Worm (Caenorhabditis elegans): ENCODE data around the gene rimb-1.

rimb-1 gene

DNA sequence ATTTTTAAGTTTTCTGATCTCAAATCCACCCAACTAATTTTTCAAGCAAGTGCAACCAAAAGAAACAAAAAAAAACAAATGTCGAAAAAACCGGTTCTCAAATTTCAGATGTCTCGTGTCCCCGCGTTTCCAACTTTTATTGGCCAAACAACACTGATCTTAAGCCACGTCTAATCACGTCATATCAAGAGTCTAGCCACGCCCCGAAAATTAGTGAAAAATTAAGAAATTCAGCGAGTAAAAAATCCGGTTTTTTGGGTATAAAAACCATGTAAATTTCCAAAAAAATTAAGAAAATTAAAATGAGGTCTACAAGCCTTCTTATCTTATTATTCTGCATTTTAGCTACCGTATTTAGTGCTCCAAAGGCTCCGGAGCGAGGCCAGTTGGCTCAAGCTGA lies 24.9 kb upstream of the rimb-1 start, which contains the start of gene cnc-6:
Gene cnc-6 (plus strand): TSS at position 301 of the 400 bp plus-strand sequence.
- no peak for TF ChIP-seq efl-1 (optimal IDR thresholded peaks at IDR 0.05)
- peak in 1 of 2 experiments; percentile 70 for TF ChIP-seq efl-1 (GFP tag; optimal IDR thresholded peaks at IDR 0.05 in 1 of 2)
- TF ChIP-seq hpl-2 (GFP tag; optimal IDR thresholded peaks at IDR 0.05): no peak

DNA sequence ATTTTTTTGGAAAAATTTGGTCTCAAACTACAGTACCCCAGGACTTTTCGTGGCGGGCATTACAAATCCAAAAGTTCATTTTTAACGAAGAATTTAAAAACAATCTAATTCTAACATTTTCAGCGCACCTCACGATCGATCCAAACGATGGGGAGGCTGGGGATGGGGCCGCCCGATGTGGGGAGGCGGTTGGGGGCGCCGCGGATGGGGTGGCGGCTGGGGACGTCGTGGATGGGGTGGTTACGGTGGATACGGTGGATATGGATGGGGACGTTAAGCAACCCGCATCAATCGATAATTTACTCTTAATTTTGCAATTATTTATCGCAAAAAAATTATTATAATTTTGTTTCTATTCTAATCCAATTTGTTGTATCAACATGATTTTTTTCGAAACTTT lies 23.7 kb upstream of the rimb-1 start:
- TF ChIP-seq hlh-17 (GFP tag; optimal IDR thresholded peaks at IDR 0.05; ENCODE audit: borderline replicate concordance): no peak
- TF ChIP-seq aha-1 (tag; optimal IDR thresholded peaks at IDR 0.05): no peak
- TF ChIP-seq tlp-1 (tag; optimal IDR thresholded peaks at IDR 0.05): no peak
- TF ChIP-seq zip-4 (GFP tag; optimal IDR thresholded peaks at IDR 0.05): no peak
- TF ChIP-seq grh-1 (GFP tag; IDR thresholded peaks at IDR 0.05): no peak
- no peak for TF ChIP-seq snpc-4 (tag; optimal IDR thresholded peaks at IDR 0.05)
- no peak for TF ChIP-seq pag-3 (tag; optimal IDR thresholded peaks at IDR 0.05; ENCODE audit: borderline replicate concordance, insufficient read depth)
- no peak for TF ChIP-seq hpl-2 (GFP tag; optimal IDR thresholded peaks at IDR 0.05)
- TF ChIP-seq lin-39 (tag; optimal IDR thresholded peaks at IDR 0.05): no peak

DNA sequence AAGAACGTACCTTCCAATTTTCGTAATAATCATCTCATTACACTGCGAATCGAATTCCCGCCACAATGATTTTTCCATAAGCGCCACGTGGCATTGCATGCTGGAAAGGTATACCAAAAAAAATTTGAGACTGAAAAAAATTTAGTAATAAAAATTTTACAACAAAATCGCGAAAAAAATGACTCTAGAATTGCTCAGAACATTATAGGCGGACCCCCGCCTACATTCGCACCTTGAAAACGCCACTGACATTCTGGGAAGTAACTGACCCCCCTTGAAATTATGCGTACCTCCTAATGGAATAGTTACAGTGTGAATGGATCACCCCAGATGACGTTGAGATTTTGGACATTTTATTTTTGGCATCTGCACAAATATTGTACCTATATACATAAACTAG lies 18.1 kb upstream of the rimb-1 start, which contains the start of gene tbx-43:
Gene tbx-43 (minus strand): TSS at position 101 of the 400 bp plus-strand sequence.
- TF ChIP-seq nhr-84 (tag; optimal IDR thresholded peaks at IDR 0.05): no peak
- TF ChIP-seq egl-13 (tag; optimal IDR thresholded peaks at IDR 0.05): no peak
- TF ChIP-seq rnt-1 (tag; optimal IDR thresholded peaks at IDR 0.05): no peak
- TF ChIP-seq efl-1 (optimal IDR thresholded peaks at IDR 0.05): no peak
- peak in 1 of 2 experiments; percentile 38 for TF ChIP-seq efl-1 (GFP tag; optimal IDR thresholded peaks at IDR 0.05 in 1 of 2)
- no peak for TF ChIP-seq fkh-4 (tag; optimal IDR thresholded peaks at IDR 0.05; ENCODE audit: borderline replicate concordance)
- no peak for TF ChIP-seq nhr-237 (tag; optimal IDR thresholded peaks at IDR 0.05)

DNA sequence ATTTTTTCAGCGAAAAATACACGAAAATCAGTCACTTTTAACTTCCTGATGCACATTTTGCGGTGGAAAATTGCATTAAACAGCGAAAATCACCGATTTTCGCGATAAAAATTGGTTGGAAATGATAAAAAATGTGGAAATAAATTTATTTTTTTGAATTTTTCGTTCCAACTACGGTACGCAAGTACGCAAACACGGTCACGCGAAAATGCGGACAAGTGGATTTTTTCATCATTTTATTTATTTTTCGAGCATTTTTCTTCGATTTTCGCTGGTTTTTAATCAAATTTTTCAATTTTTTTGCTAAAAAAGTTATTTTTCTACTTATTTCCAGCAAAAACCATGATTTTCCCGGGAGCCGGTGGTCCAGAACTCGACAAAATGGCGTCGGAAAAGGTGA lies 10.7 kb upstream of the rimb-1 start, which contains the start of gene Y39A3CL.3:
Gene Y39A3CL.3 (plus strand): TSS at position 335 of the 400 bp plus-strand sequence.
- TF ChIP-seq mep-1 (tag; optimal IDR thresholded peaks at IDR 0.05): peak; percentile 64
- TF ChIP-seq unc-30 (tag; optimal IDR thresholded peaks at IDR 0.05): no peak
- peak; percentile 9 for TF ChIP-seq tbx-2 (tag; optimal IDR thresholded peaks at IDR 0.05)
- TF ChIP-seq pax-3 (tag; optimal IDR thresholded peaks at IDR 0.05): no peak
- peak; percentile 14 for TF ChIP-seq lin-14 (GFP tag; optimal IDR thresholded peaks at IDR 0.05)
- no peak for TF ChIP-seq snu-23 (GFP tag; optimal IDR thresholded peaks at IDR 0.05)
- peak; percentile 95 to 98 for TF ChIP-seq lsy-2 (tag; optimal IDR thresholded peaks at IDR 0.05)
- TF ChIP-seq efl-3 (GFP tag; optimal IDR thresholded peaks at IDR 0.05): no peak
- peak in 2 of 3 experiments; percentile 58 to 62 for TF ChIP-seq dpl-1 (GFP tag; optimal IDR thresholded peaks at IDR 0.05)
- peak; percentile 23 for TF ChIP-seq xbp-1 (tag; optimal IDR thresholded peaks at IDR 0.05)
- no peak for TF ChIP-seq snpc-4 (tag; optimal IDR thresholded peaks at IDR 0.05)
- peak; percentile 40 to 51 for TF ChIP-seq lin-35 (GFP tag; optimal IDR thresholded peaks at IDR 0.05)
- TF ChIP-seq egl-27 (tag; optimal IDR thresholded peaks at IDR 0.05): no peak
- TF ChIP-seq C16A3.4 (tag; optimal IDR thresholded peaks at IDR 0.05): no peak
- TF ChIP-seq blmp-1 (tag; optimal IDR thresholded peaks at IDR 0.05): peak; percentile 3
- peak in 1 of 2 experiments; percentile 8 for TF ChIP-seq mdl-1 (tag; optimal IDR thresholded peaks at IDR 0.05)
- TF ChIP-seq F16B12.6 (tag; optimal IDR thresholded peaks at IDR 0.05): peak; percentile 86
- TF ChIP-seq skn-1 (tag; optimal IDR thresholded peaks at IDR 0.05): peak; percentile 34
- no peak for TF ChIP-seq unc-62 (GFP tag; optimal IDR thresholded peaks at IDR 0.05)
- peak in 2 of 3 experiments; percentile 28 to 59 for TF ChIP-seq ceh-82 (tag; optimal IDR thresholded peaks at IDR 0.05)
- TF ChIP-seq rnt-1 (tag; optimal IDR thresholded peaks at IDR 0.05): peak; percentile 29
- TF ChIP-seq efl-1 (optimal IDR thresholded peaks at IDR 0.05): peak; percentile 25 to 55
- TF ChIP-seq efl-1 (GFP tag; optimal IDR thresholded peaks at IDR 0.05 in 1 of 2): peak; percentile 66 to 92

All from whole organism, L1 larva.